Fruit fly (Drosophila melanogaster): ENCODE results near the gene CG7601.

dm6 chr3R:29692009-29692641 is 44.4 kb downstream of the CG7601 start, which contains the start of gene dmrt99B:
- TF ChIP-seq CrebA (GFP tag; optimal IDR thresholded peaks at IDR 0.05; ENCODE audit: borderline replicate concordance) (no peak), lola (GFP tag; optimal IDR thresholded peaks at IDR 0.05) (no peak), Myc (optimal IDR thresholded peaks at IDR 0.05) (no peak), Dif (GFP tag; optimal IDR thresholded peaks at IDR 0.05; ENCODE audit: partially characterized antibody) (no peak), pan (optimal IDR thresholded peaks at IDR 0.05) (no peak), h (GFP tag; optimal IDR thresholded peaks at IDR 0.05) (no peak)

All from whole organism, wandering third instar larva.